Worm (Caenorhabditis elegans) whole organism, L4 larva: ENCODE results near the gene T07C4.12.

Experiments used
- F49E8.2 ChIP-seq: sonication (generic microtip); optimal IDR thresholded peaks from 2 replicates; lab custom pipeline; 2016; ENCODE audit warnings: missing compliant biosample characterization, mild to moderate bottlenecking, missing genetic modification characterization, borderline replicate concordance
- ces-1 ChIP-seq: fragments of 150-350 bp; sonication (generic microtip); optimal IDR thresholded peaks from 4 replicates; lab custom pipeline; 2014; ENCODE audit warnings: missing biosample characterization, missing genetic modification reagents, missing genetic modification characterization

DNA sequence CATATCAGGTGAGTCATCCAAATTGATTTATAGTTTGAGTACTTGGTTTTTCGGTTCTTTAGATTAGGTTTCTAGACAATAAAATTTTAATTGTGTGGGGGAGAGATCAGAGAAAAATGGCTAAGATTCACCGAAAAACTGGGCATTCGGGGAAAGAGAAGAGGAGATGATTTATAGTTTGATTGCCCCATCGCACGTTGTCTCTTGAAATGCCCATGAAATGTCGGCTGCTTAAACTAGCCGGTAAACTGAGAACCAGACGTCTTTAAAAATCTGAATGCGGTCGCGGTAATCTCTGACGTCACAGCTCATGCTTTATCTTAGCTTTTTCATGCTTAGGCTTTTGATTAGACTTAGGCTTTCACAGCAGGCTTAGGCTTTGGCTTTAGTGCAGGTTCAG lies 35.6 kb downstream of the T07C4.12 start:
- TF ChIP-seq F49E8.2 (tag; lab: Kevin White, UChicago) (no peak), ces-1 (GFP tag; lab: Kevin White, UChicago) (no peak)
